Worm (Caenorhabditis elegans): ENCODE measurements around the gene cest-17.

DNA sequence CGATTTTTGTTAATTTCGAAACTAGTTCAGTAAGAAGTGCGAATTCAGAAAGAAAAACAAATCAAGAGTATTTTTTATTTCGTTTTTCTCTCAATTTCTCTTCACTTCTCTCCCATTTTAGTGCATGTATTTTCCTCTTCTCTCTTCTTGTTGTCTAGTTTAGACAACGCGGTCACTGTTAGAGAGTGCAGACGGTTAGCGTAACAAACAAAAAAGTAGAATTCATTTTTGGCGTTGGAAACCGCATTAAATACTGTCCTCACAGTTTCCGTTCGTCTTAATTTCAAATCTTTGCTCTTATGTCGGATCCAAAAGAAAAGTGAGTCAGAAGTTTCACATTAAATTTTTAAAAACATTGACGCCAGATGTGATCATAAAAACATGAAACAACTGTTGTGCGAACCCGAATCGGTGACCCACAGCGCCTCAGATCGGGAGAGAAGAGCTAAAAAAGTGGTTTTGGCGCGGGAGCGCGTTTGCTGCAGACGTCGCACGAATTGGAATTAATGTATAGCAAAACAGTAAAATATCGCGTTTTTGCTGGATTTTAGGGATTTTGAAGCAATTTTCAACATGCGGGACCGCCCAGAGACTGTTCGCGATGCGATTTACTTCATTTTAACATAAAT lies 24.1 kb upstream of the cest-17 start, which contains the start of gene srp-7:
- TF ChIP-seq elt-3 (tag; optimal IDR thresholded peaks at IDR 0.05) (no peak), sptf-1 (tag; optimal IDR thresholded peaks at IDR 0.05) (no peak), lin-13 (tag; optimal IDR thresholded peaks at IDR 0.05) (no peak), mab-5 (tag; optimal IDR thresholded peaks at IDR 0.05) (no peak), unc-39 (tag; optimal IDR thresholded peaks at IDR 0.05) (no peak), nhr-28 (tag; optimal IDR thresholded peaks at IDR 0.05) (no peak), elt-1 (tag; optimal IDR thresholded peaks at IDR 0.05; ENCODE audit: borderline replicate concordance, insufficient read depth) (no peak), ztf-11 (tag; optimal IDR thresholded peaks at IDR 0.05) (no peak), unc-120 (tag; optimal IDR thresholded peaks at IDR 0.05; ENCODE audit: poor library complexity, severe bottlenecking) (no peak)
